Worm (Caenorhabditis elegans): ENCODE results near the gene far-2.
A peak's percentile ranks its signal among the peaks of the same experiment; 100 is the strongest.

Gene far-2

ce11 chrIII:9081763-9082162, at the start of gene far-2:
Gene far-2, plus strand, starts transcription at chrIII:9081828.
- TF ChIP-seq set-16 (GFP tag; IDR thresholded peaks at IDR 0.05) (peak; percentile 75), unc-62 (GFP tag; optimal IDR thresholded peaks at IDR 0.05 in 1 of 2) (peak in 1 of 2 experiments; percentile 16), unc-62 (tag; optimal IDR thresholded peaks at IDR 0.05) (no peak), lim-7 (GFP tag; IDR thresholded peaks at IDR 0.05) (no peak), nhr-28 (tag; optimal IDR thresholded peaks at IDR 0.05) (no peak), nhr-111 (GFP tag; optimal IDR thresholded peaks at IDR 0.05) (no peak), madf-5 (GFP tag; IDR thresholded peaks at IDR 0.05) (no peak)

- TF ChIP-seq F37D6.2 (tag; optimal IDR thresholded peaks at IDR 0.05) (no peak), dmd-6 (GFP tag; IDR thresholded peaks at IDR 0.05) (0 out of 2 replicates have a peak, but pooled peaks have one; percentile 27)
Measured at ce11 chrIII:9034133-9034532, 47.5 kb upstream of the far-2 start.

ce11 chrIII:9035037-9035436, 46.6 kb upstream of the far-2 start:
- TF ChIP-seq Y75B8A.6 (GFP tag; IDR thresholded peaks at IDR 0.05) (no peak), tra-1 (GFP tag; IDR thresholded peaks at IDR 0.05) (0 out of 2 replicates have a peak, but pooled peaks have one; percentile 23), dmd-6 (GFP tag; IDR thresholded peaks at IDR 0.05) (peak; percentile 53), nhr-25 (tag; optimal IDR thresholded peaks at IDR 0.05; ENCODE audit: borderline replicate concordance, insufficient read depth) (no peak), daf-8 (GFP tag; IDR thresholded peaks at IDR 0.05) (no peak), snpc-4 (tag; optimal IDR thresholded peaks at IDR 0.05) (no peak), zip-11 (GFP tag; IDR thresholded peaks at IDR 0.05) (no peak), daf-16 (GFP tag; optimal IDR thresholded peaks at IDR 0.05) (no peak), daf-16 (tag; optimal IDR thresholded peaks at IDR 0.05) (peak; percentile 66), pqm-1 (tag; optimal IDR thresholded peaks at IDR 0.05) (peak; percentile 88), D1046.2 (GFP tag; IDR thresholded peaks at IDR 0.05) (no peak), mxl-2 (GFP tag; conservative IDR thresholded peaks at IDR 0.05) (no peak), nhr-41 (GFP tag; IDR thresholded peaks at IDR 0.05) (no peak), dmd-9 (GFP tag; IDR thresholded peaks at IDR 0.05) (no peak), nhr-28 (tag; optimal IDR thresholded peaks at IDR 0.05) (peak; percentile 46), hlh-11 (tag; optimal IDR thresholded peaks at IDR 0.05) (peak; percentile 46), php-3 (GFP tag; IDR thresholded peaks at IDR 0.05) (peak; percentile 87), dve-1 (tag; optimal IDR thresholded peaks at IDR 0.05; ENCODE audit: insufficient read depth) (peak; percentile 83)

ce11 chrIII:9037658-9038057, 44.0 kb upstream of the far-2 start, which contains the start of gene R107.9:
Gene R107.9, plus strand, starts transcription at chrIII:9037958.
- TF ChIP-seq tra-1 (GFP tag; IDR thresholded peaks at IDR 0.05), result no peak
- no peak for TF ChIP-seq mxl-2 (GFP tag; conservative IDR thresholded peaks at IDR 0.05)
- no peak for TF ChIP-seq sdz-12 (GFP tag; optimal IDR thresholded peaks at IDR 0.05)
- TF ChIP-seq dmd-6 (GFP tag; IDR thresholded peaks at IDR 0.05), result no peak
- no peak for TF ChIP-seq lsy-2 (tag; optimal IDR thresholded peaks at IDR 0.05)
- TF ChIP-seq ceh-44 (GFP tag; IDR thresholded peaks at IDR 0.05), result no peak

DNA sequence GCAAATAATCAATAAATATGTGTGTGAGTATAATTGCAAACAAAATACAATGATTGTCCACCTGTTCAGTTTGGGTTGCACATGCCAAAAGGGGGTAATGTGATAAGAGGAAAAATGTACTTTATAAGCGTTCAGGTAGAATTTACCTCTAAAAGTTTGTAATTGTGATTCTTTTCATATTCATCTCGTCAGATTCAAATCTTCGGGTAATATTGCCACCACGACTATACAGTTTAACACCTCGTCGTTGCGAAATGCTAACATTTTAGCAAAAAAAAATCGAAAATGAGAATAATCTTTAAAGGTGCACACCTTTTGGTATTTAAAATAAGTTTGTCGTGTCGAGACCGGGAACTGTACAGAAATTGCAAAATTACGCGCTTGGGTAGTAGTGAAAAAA, 38.4 kb upstream of the far-2 start, which contains the start of gene nac-2:
Gene nac-2, minus strand, starts transcription at position 101 of the 400 bp plus-strand sequence.
- TF ChIP-seq daf-16 (GFP tag; optimal IDR thresholded peaks at IDR 0.05), result no peak
- peak; percentile 15 for TF ChIP-seq daf-16 (tag; optimal IDR thresholded peaks at IDR 0.05)
- TF ChIP-seq zfp-3 (GFP tag; conservative IDR thresholded peaks at IDR 0.05), result no peak

- TF ChIP-seq unc-130 (GFP tag; optimal IDR thresholded peaks at IDR 0.05) (no peak), daf-16 (GFP tag; optimal IDR thresholded peaks at IDR 0.05) (no peak), daf-16 (tag; optimal IDR thresholded peaks at IDR 0.05) (peak; percentile 11), dve-1 (tag; optimal IDR thresholded peaks at IDR 0.05; ENCODE audit: insufficient read depth) (peak; percentile 6)
Measured at ce11 chrIII:9045838-9046237, 35.8 kb upstream of the far-2 start, which contains the start of gene R107.2. Gene R107.2, minus strand, starts transcription at chrIII:9045938.
